Worm (Caenorhabditis elegans) whole organism, early embryonic: Measurements from ENCODE around the gene srz-67.

Experiments used
- B0310.2 ChIP-seq: sonication (generic microtip); optimal IDR thresholded peaks from 2 replicates; lab custom pipeline; 2016; ENCODE audit warnings: mild to moderate bottlenecking, missing genetic modification characterization, missing compliant biosample characterization
- F13C5.2 ChIP-seq: sonication (generic microtip); optimal IDR thresholded peaks from 2 replicates; lab custom pipeline; 2017; ENCODE audit warnings: mild to moderate bottlenecking, missing genetic modification characterization, inconsistent platforms, missing compliant biosample characterization
- aly-1 ChIP-seq: sonication (generic microtip); optimal IDR thresholded peaks from 2 replicates; lab custom pipeline; 2016; ENCODE audit warnings: missing genetic modification characterization, missing compliant biosample characterization
- ama-1 ChIP-seq: fragments of 150-350 bp; optimal IDR thresholded peaks from 2 replicates; lab custom pipeline; 2014
- ceh-13 ChIP-seq: fragments of 200-800 bp; sonication (Bioruptor generic); optimal IDR thresholded peaks from 2 replicates; lab custom pipeline; 2018; ENCODE audit warnings: mild to moderate bottlenecking, missing genetic modification characterization, missing compliant biosample characterization
- ceh-36 ChIP-seq: sonication (generic microtip); optimal IDR thresholded peaks from 2 replicates; lab custom pipeline; 2016; ENCODE audit warnings: missing genetic modification characterization, inconsistent platforms, missing compliant biosample characterization
- ets-7 ChIP-seq: sonication (generic microtip); optimal IDR thresholded peaks from 2 replicates; lab custom pipeline; 2016; ENCODE audit warnings: missing genotype, missing genetic modification characterization, missing compliant biosample characterization
- flt-1 ChIP-seq: fragments of 200-800 bp; sonication (Bioruptor generic); IDR thresholded peaks from 2 replicates; pipeline ENCODE4 v1.3.6; 2022; ENCODE audit warnings: missing genetic modification characterization, missing compliant biosample characterization
- hmbx-1 ChIP-seq: sonication (generic microtip); optimal IDR thresholded peaks from 2 replicates; lab custom pipeline; 2016; ENCODE audit warnings: mild to moderate bottlenecking, missing genetic modification characterization, missing compliant biosample characterization
- hmg-4 ChIP-seq: fragments of 200-800 bp; sonication (Bioruptor generic); optimal IDR thresholded peaks from 2 replicates; lab custom pipeline; 2018; ENCODE audit warnings: mild to moderate bottlenecking, missing genetic modification characterization, missing compliant biosample characterization
- hnd-1 ChIP-seq: sonication (generic microtip); optimal IDR thresholded peaks from 2 replicates; lab custom pipeline; 2016; ENCODE audit warnings: missing genetic modification characterization, missing compliant biosample characterization
- pes-1 ChIP-seq: fragments of 200-800 bp; sonication (Bioruptor generic); IDR thresholded peaks from 2 replicates; pipeline ENCODE4 v1.3.6; 2022; ENCODE audit warnings: missing genetic modification reagents, missing genetic modification characterization, missing compliant biosample characterization
- scrt-1 ChIP-seq: fragments of 200-800 bp; sonication (Bioruptor generic); IDR thresholded peaks from 2 replicates; pipeline ENCODE4 v1.3.6; 2022; ENCODE audit warnings: missing genetic modification characterization, missing compliant biosample characterization
- sea-1 ChIP-seq: fragments of 200-800 bp; sonication (Bioruptor generic); conservative IDR thresholded peaks from 2 replicates; pipeline ENCODE4 v1.3.6; 2022; ENCODE audit warnings: missing genetic modification characterization, missing compliant biosample characterization
- tbx-11 ChIP-seq: fragments of 200-800 bp; sonication (Bioruptor generic); IDR thresholded peaks from 2 replicates; pipeline ENCODE4 v1.3.6; 2022; ENCODE audit warnings: missing genetic modification characterization, missing compliant biosample characterization
- tbx-37 ChIP-seq: fragments of 200-800 bp; sonication (Bioruptor generic); conservative IDR thresholded peaks from 2 replicates; pipeline ENCODE4 v1.3.6; 2022; ENCODE audit warnings: missing genetic modification reagents, missing genetic modification characterization, missing compliant biosample characterization
- tra-4 ChIP-seq: sonication (generic microtip); optimal IDR thresholded peaks from 2 replicates; lab custom pipeline; 2017; ENCODE audit warnings: missing genetic modification characterization, missing compliant biosample characterization

The srz-67 gene

ce11 chrII:3247556-3247955, 10.6 kb upstream of the srz-67 start:
- TF ChIP-seq B0310.2 (no peak), hnd-1 (tag; lab: Kevin White, UChicago) (no peak), F13C5.2 (tag; lab: Kevin White, UChicago) (no peak), flt-1 (GFP tag; lab: Robert Waterston, UW) (no peak), ama-1 (no peak), tbx-11 (GFP tag; lab: Robert Waterston, UW) (no peak), ceh-36 (tag; lab: Kevin White, UChicago) (no peak), tra-4 (tag; lab: Kevin White, UChicago) (no peak), aly-1 (tag; lab: Kevin White, UChicago) (no peak), ets-7 (tag; lab: Kevin White, UChicago) (no peak), ceh-13 (GFP tag; lab: Kevin White, UChicago) (no peak), scrt-1 (GFP tag; lab: Robert Waterston, UW) (no peak), pes-1 (no peak), hmbx-1 (no peak), hmg-4 (GFP tag; lab: Kevin White, UChicago) (no peak), tbx-37 (GFP tag; lab: Robert Waterston, UW) (no peak), sea-1 (GFP tag; lab: Robert Waterston, UW) (no peak)

- TF ChIP-seq ceh-36 (tag; lab: Kevin White, UChicago) (no peak), F13C5.2 (tag; lab: Kevin White, UChicago) (no peak), pes-1 (no peak), hmbx-1 (no peak), tbx-37 (GFP tag; lab: Robert Waterston, UW) (no peak), hnd-1 (tag; lab: Kevin White, UChicago) (no peak), tbx-11 (GFP tag; lab: Robert Waterston, UW) (no peak), ama-1 (no peak), B0310.2 (no peak), ceh-13 (GFP tag; lab: Kevin White, UChicago) (no peak), ets-7 (tag; lab: Kevin White, UChicago) (no peak), tra-4 (tag; lab: Kevin White, UChicago) (no peak), scrt-1 (GFP tag; lab: Robert Waterston, UW) (no peak)
Observed at ce11 chrII:3245836-3246235, 8.9 kb upstream of the srz-67 start, which contains the start of gene C17F4.7. Gene C17F4.7 (minus strand): TSS chrII:3246015.

- TF ChIP-seq flt-1 (GFP tag; lab: Robert Waterston, UW), result no peak
Observed at ce11 chrII:3244758-3245157, 7.8 kb upstream of the srz-67 start.

ce11 chrII:3244070-3244469, 7.1 kb upstream of the srz-67 start, which contains the start of gene C17F4.12:
Gene C17F4.12 (minus strand): TSS chrII:3244170.
- no peak for TF ChIP-seq hmg-4 (GFP tag; lab: Kevin White, UChicago)
- TF ChIP-seq hnd-1 (tag; lab: Kevin White, UChicago), result no peak
- no peak for TF ChIP-seq F13C5.2 (tag; lab: Kevin White, UChicago)
- TF ChIP-seq tra-4 (tag; lab: Kevin White, UChicago), result no peak
- no peak for TF ChIP-seq flt-1 (GFP tag; lab: Robert Waterston, UW)
- TF ChIP-seq ama-1, result no peak
- TF ChIP-seq B0310.2, result no peak
- TF ChIP-seq ets-7 (tag; lab: Kevin White, UChicago), result no peak
- no peak for TF ChIP-seq hmbx-1

ce11 chrII:3241842-3242241, 4.9 kb upstream of the srz-67 start:
- TF ChIP-seq scrt-1 (GFP tag; lab: Robert Waterston, UW) (no peak), tra-4 (tag; lab: Kevin White, UChicago) (no peak), flt-1 (GFP tag; lab: Robert Waterston, UW) (no peak), aly-1 (tag; lab: Kevin White, UChicago) (no peak), ama-1 (no peak)

- TF ChIP-seq tbx-11 (GFP tag; lab: Robert Waterston, UW), result no peak
- no peak for TF ChIP-seq ceh-36 (tag; lab: Kevin White, UChicago)
- TF ChIP-seq ceh-13 (GFP tag; lab: Kevin White, UChicago), result no peak
- TF ChIP-seq hmg-4 (GFP tag; lab: Kevin White, UChicago), result no peak
- no peak for TF ChIP-seq tbx-37 (GFP tag; lab: Robert Waterston, UW)
- TF ChIP-seq ets-7 (tag; lab: Kevin White, UChicago), result no peak
- no peak for TF ChIP-seq hnd-1 (tag; lab: Kevin White, UChicago)
- no peak for TF ChIP-seq flt-1 (GFP tag; lab: Robert Waterston, UW)
- no peak for TF ChIP-seq sea-1 (GFP tag; lab: Robert Waterston, UW)
- TF ChIP-seq B0310.2, result no peak
- TF ChIP-seq hmbx-1, result no peak
- no peak for TF ChIP-seq scrt-1 (GFP tag; lab: Robert Waterston, UW)
- TF ChIP-seq aly-1 (tag; lab: Kevin White, UChicago), result no peak
- no peak for TF ChIP-seq tra-4 (tag; lab: Kevin White, UChicago)
- no peak for TF ChIP-seq ama-1
- TF ChIP-seq F13C5.2 (tag; lab: Kevin White, UChicago), result no peak
- no peak for TF ChIP-seq pes-1
Observed at ce11 chrII:3240207-3240606, 3.3 kb upstream of the srz-67 start, which contains the start of gene C17F4.3. Gene C17F4.3 (plus strand): TSS chrII:3240507.

- TF ChIP-seq hnd-1 (tag; lab: Kevin White, UChicago), result no peak
- no peak for TF ChIP-seq tra-4 (tag; lab: Kevin White, UChicago)
- no peak for TF ChIP-seq hmg-4 (GFP tag; lab: Kevin White, UChicago)
- no peak for TF ChIP-seq tbx-11 (GFP tag; lab: Robert Waterston, UW)
- TF ChIP-seq F13C5.2 (tag; lab: Kevin White, UChicago), result no peak
- TF ChIP-seq pes-1, result no peak
- no peak for TF ChIP-seq ama-1
- no peak for TF ChIP-seq flt-1 (GFP tag; lab: Robert Waterston, UW)
- TF ChIP-seq ets-7 (tag; lab: Kevin White, UChicago), result no peak
- TF ChIP-seq aly-1 (tag; lab: Kevin White, UChicago), result no peak
- no peak for TF ChIP-seq tbx-37 (GFP tag; lab: Robert Waterston, UW)
- TF ChIP-seq ceh-13 (GFP tag; lab: Kevin White, UChicago), result no peak
- no peak for TF ChIP-seq sea-1 (GFP tag; lab: Robert Waterston, UW)
- TF ChIP-seq hmbx-1, result no peak
- no peak for TF ChIP-seq scrt-1 (GFP tag; lab: Robert Waterston, UW)
- no peak for TF ChIP-seq ceh-36 (tag; lab: Kevin White, UChicago)
Observed at ce11 chrII:3234725-3235124, 2.2 kb downstream of the srz-67 start, which contains the start of gene C17F4.8. Gene C17F4.8 (minus strand): TSS chrII:3234825.
